Worm (Caenorhabditis elegans) whole organism, L4 larva: ENCODE results near the gene pap-3.

ENCODE experiments used
- ama-1 ChIP-seq: fragments of 150-350 bp; optimal IDR thresholded peaks from 2 replicates; lab custom pipeline; 2014; ENCODE audit warnings: inconsistent platforms, mixed read lengths
- lir-3 ChIP-seq: sonication (generic microtip); optimal IDR thresholded peaks from 2 replicates; lab custom pipeline; 2016; ENCODE audit warnings: mild to moderate bottlenecking, missing genetic modification characterization, missing compliant biosample characterization
- mdt-29 ChIP-seq: fragments of 200-800 bp; sonication (Bioruptor generic); IDR thresholded peaks from 2 replicates; pipeline ENCODE4 v1.3.6; 2022; ENCODE audit warnings: missing genetic modification reagents, missing genetic modification characterization, missing compliant biosample characterization
- nhr-237 ChIP-seq: sonication (generic microtip); optimal IDR thresholded peaks from 2 replicates; lab custom pipeline; 2017; ENCODE audit warnings: missing biosample characterization, missing genetic modification characterization
- unc-130 ChIP-seq: sonication (generic microtip); optimal IDR thresholded peaks from 2 replicates; lab custom pipeline; 2016; ENCODE audit warnings: missing genetic modification reagents, missing genetic modification characterization, missing compliant biosample characterization

- TF ChIP-seq lir-3 (tag; lab: Kevin White, UChicago) (no peak), mdt-29 (no peak), unc-130 (GFP tag; lab: Kevin White, UChicago) (no peak), ama-1 (no peak), nhr-237 (no peak)
These were observed 38.4 kb upstream of the pap-3 start for ce11 chrII:11854749-11855148.
